Worm (Caenorhabditis elegans) whole organism, young adult: ENCODE measurements around the gene Y57A10C.10.

Experiments
- B0035.1 ChIP-seq: sonication (generic microtip); optimal IDR thresholded peaks from 2 replicates; lab custom pipeline; 2016; ENCODE audit warnings: missing genetic modification characterization, mild to moderate bottlenecking, missing compliant biosample characterization, missing genotype, missing genetic modification reagents
- B0261.1 ChIP-seq: sonication (generic microtip); optimal IDR thresholded peaks from 2 replicates; lab custom pipeline; 2016; ENCODE audit warnings: mild to moderate bottlenecking, missing genetic modification characterization, moderate library complexity, missing compliant biosample characterization
- C06A6.2 ChIP-seq: fragments of 200-800 bp; sonication (Bioruptor generic); conservative IDR thresholded peaks from 2 replicates; pipeline ENCODE4 v1.3.6; 2022; ENCODE audit warnings: missing genetic modification characterization, missing compliant biosample characterization
- D2030.7 ChIP-seq: fragments of 200-800 bp; sonication (Bioruptor generic); IDR thresholded peaks from 2 replicates; pipeline ENCODE4 v1.3.6; 2022; ENCODE audit warnings: missing genetic modification reagents, missing genetic modification characterization, missing compliant biosample characterization
- F23B12.7 ChIP-seq: sonication (generic microtip); optimal IDR thresholded peaks from 2 replicates; lab custom pipeline; 2017; ENCODE audit warnings: missing genetic modification characterization, mild to moderate bottlenecking, missing compliant biosample characterization, antibody characterized with exemption, moderate library complexity; ENCODE audit not compliant: insufficient read depth
- F57A8.1 ChIP-seq: fragments of 200-800 bp; sonication (Bioruptor generic); optimal IDR thresholded peaks from 2 replicates; lab custom pipeline; 2018; ENCODE audit warnings: mild to moderate bottlenecking, missing genetic modification characterization, moderate library complexity, missing compliant biosample characterization
- F57C9.4 ChIP-seq: sonication (generic microtip); optimal IDR thresholded peaks from 2 replicates; lab custom pipeline; 2017; ENCODE audit warnings: mild to moderate bottlenecking, missing genetic modification characterization, missing compliant biosample characterization
- K12H6.12 ChIP-seq: fragments of 200-800 bp; sonication (Bioruptor generic); optimal IDR thresholded peaks from 2 replicates; lab custom pipeline; 2018; ENCODE audit warnings: mild to moderate bottlenecking, missing genetic modification characterization, missing compliant biosample characterization
- T26A5.8 ChIP-seq: sonication (generic microtip); optimal IDR thresholded peaks from 2 replicates; lab custom pipeline; 2016; ENCODE audit warnings: missing genetic modification characterization, missing compliant biosample characterization
- ZK185.1 ChIP-seq: sonication (generic microtip); optimal IDR thresholded peaks from 2 replicates; lab custom pipeline; 2016; ENCODE audit warnings: mild to moderate bottlenecking, missing genetic modification characterization, missing compliant biosample characterization; ENCODE audit not compliant: poor library complexity, severe bottlenecking
- aptf-2 ChIP-seq: fragments of 200-800 bp; sonication (Bioruptor generic); conservative IDR thresholded peaks from 2 replicates; pipeline ENCODE4 v1.3.6; 2022; ENCODE audit warnings: missing genetic modification reagents, missing genetic modification characterization, missing compliant biosample characterization
- aptf-3 ChIP-seq: fragments of 200-800 bp; sonication (Bioruptor generic); IDR thresholded peaks from 2 replicates; pipeline ENCODE4 v1.3.6; 2022; ENCODE audit warnings: missing genetic modification characterization, missing compliant biosample characterization
- attf-6 ChIP-seq: fragments of 200-800 bp; sonication (Bioruptor generic); IDR thresholded peaks from 2 replicates; pipeline ENCODE4 v1.3.6; 2022; ENCODE audit warnings: missing genetic modification reagents, missing genetic modification characterization, missing compliant biosample characterization
- ccch-3 ChIP-seq: fragments of 200-800 bp; sonication (Bioruptor generic); optimal IDR thresholded peaks from 2 replicates; lab custom pipeline; 2018; ENCODE audit warnings: mild to moderate bottlenecking, missing genetic modification characterization, missing compliant biosample characterization
- cebp-1 ChIP-seq, 2 experiments: fragments of 200-800 bp in 1 of 2; sonication (Bioruptor generic) in 1 of 2; sonication (generic microtip) in 1 of 2; IDR thresholded peaks in 1 of 2; optimal IDR thresholded peaks in 1 of 2; 2 replicates each; pipeline versions ENCODE4 v1.3.6 to Lab custom; 2017 to 2022; ENCODE audit warnings: missing compliant biosample characterization in 2 of 2, missing genetic modification characterization in 2 of 2, mild to moderate bottlenecking in 1 of 2, missing genetic modification reagents in 1 of 2, moderate library complexity in 1 of 2
- cebp-2 ChIP-seq: fragments of 200-800 bp; sonication (Bioruptor generic); IDR thresholded peaks from 2 replicates; pipeline ENCODE4 v1.3.6; 2022; ENCODE audit warnings: missing genetic modification characterization, missing compliant biosample characterization
- die-1 ChIP-seq: sonication (generic microtip); optimal IDR thresholded peaks from 2 replicates; lab custom pipeline; 2016; ENCODE audit warnings: missing genotype, mild to moderate bottlenecking, missing genetic modification characterization, missing compliant biosample characterization
- egl-18 ChIP-seq: fragments of 200-800 bp; sonication (Bioruptor generic); IDR thresholded peaks from 2 replicates; pipeline ENCODE4 v1.3.6; 2022; ENCODE audit warnings: missing genetic modification reagents, missing genetic modification characterization, missing compliant biosample characterization
- ets-4 ChIP-seq: fragments of 200-800 bp; sonication (Bioruptor generic); optimal IDR thresholded peaks from 2 replicates; lab custom pipeline; 2018; ENCODE audit warnings: mild to moderate bottlenecking, missing genetic modification characterization, missing compliant biosample characterization
- gei-17 ChIP-seq: fragments of 200-800 bp; sonication (Bioruptor generic); optimal IDR thresholded peaks from 2 replicates; lab custom pipeline; 2018; ENCODE audit warnings: mild to moderate bottlenecking, missing genetic modification characterization, missing compliant biosample characterization
- hlh-12 ChIP-seq: sonication (generic microtip); optimal IDR thresholded peaks from 2 replicates; lab custom pipeline; 2016; ENCODE audit warnings: missing genetic modification characterization, missing compliant biosample characterization
- let-607 ChIP-seq, 2 experiments: fragments of 200-800 bp in 1 of 2; sonication (Bioruptor generic) in 1 of 2; sonication (generic microtip) in 1 of 2; optimal IDR thresholded peaks; 2 replicates each; lab custom pipeline; 2016 to 2018; ENCODE audit warnings: mild to moderate bottlenecking in 2 of 2, missing compliant biosample characterization in 2 of 2, missing genetic modification characterization in 2 of 2, moderate library complexity in 2 of 2, missing genotype in 1 of 2
- lin-26 ChIP-seq: fragments of 200-800 bp; sonication (Bioruptor generic); IDR thresholded peaks from 2 replicates; pipeline ENCODE4 v1.3.6; 2022; ENCODE audit warnings: missing genetic modification reagents, missing genetic modification characterization, missing compliant biosample characterization
- lin-54 ChIP-seq: fragments of 200-800 bp; sonication (Bioruptor generic); optimal IDR thresholded peaks from 2 replicates; lab custom pipeline; 2018; ENCODE audit warnings: mild to moderate bottlenecking, missing genetic modification characterization, missing compliant biosample characterization
- lir-1 ChIP-seq: fragments of 200-800 bp; sonication (Bioruptor generic); conservative IDR thresholded peaks from 2 replicates; pipeline ENCODE4 v1.3.6; 2022; ENCODE audit warnings: missing genetic modification reagents, missing genetic modification characterization, missing compliant biosample characterization
- lsy-27 ChIP-seq: sonication (generic microtip); optimal IDR thresholded peaks from 2 replicates; lab custom pipeline; 2017; ENCODE audit warnings: missing genetic modification characterization, mild to moderate bottlenecking, missing compliant biosample characterization, antibody characterized with exemption, missing genotype, borderline replicate concordance; ENCODE audit not compliant: insufficient read depth
- madf-10 ChIP-seq: sonication (generic microtip); optimal IDR thresholded peaks from 2 replicates; lab custom pipeline; 2016; ENCODE audit warnings: mild to moderate bottlenecking, missing genetic modification characterization, missing compliant biosample characterization
- nhr-179 ChIP-seq: sonication (generic microtip); optimal IDR thresholded peaks from 2 replicates; lab custom pipeline; 2016; ENCODE audit warnings: mild to moderate bottlenecking, missing genetic modification characterization, missing compliant biosample characterization
- nhr-80 ChIP-seq: sonication (generic microtip); optimal IDR thresholded peaks from 2 replicates; lab custom pipeline; 2016; ENCODE audit warnings: missing genetic modification characterization, missing compliant biosample characterization
- rec-8 ChIP-seq, 2 experiments: sonication (generic microtip); optimal IDR thresholded peaks; 2 replicates each; lab custom pipeline; 2016; ENCODE audit warnings: mild to moderate bottlenecking in 2 of 2, missing genetic modification characterization in 2 of 2, missing genetic modification reagents in 2 of 2, missing genotype in 2 of 2, missing biosample characterization in 1 of 2, missing compliant biosample characterization in 1 of 2, moderate library complexity in 1 of 2
- sdz-38 ChIP-seq: sonication (generic microtip); optimal IDR thresholded peaks from 2 replicates; lab custom pipeline; 2016; ENCODE audit warnings: missing genotype, missing genetic modification characterization, missing compliant biosample characterization
- somi-1 ChIP-seq: fragments of 200-800 bp; sonication (Bioruptor generic); optimal IDR thresholded peaks from 2 replicates; lab custom pipeline; 2018; ENCODE audit warnings: mild to moderate bottlenecking, missing genetic modification characterization, missing compliant biosample characterization
- tbp1 ChIP-seq: fragments of 200-800 bp; sonication (Bioruptor generic); optimal IDR thresholded peaks from 2 replicates; lab custom pipeline; 2018; ENCODE audit warnings: mild to moderate bottlenecking, missing genetic modification characterization, missing compliant biosample characterization
- zfh-2 ChIP-seq: fragments of 200-800 bp; sonication (Bioruptor generic); conservative IDR thresholded peaks from 2 replicates; pipeline ENCODE4 v1.3.6; 2022; ENCODE audit warnings: missing genetic modification reagents, missing genetic modification characterization, missing compliant biosample characterization
- zim-3 ChIP-seq: sonication (generic microtip); optimal IDR thresholded peaks from 2 replicates; lab custom pipeline; 2017; ENCODE audit warnings: mild to moderate bottlenecking, missing genetic modification characterization, moderate library complexity, missing compliant biosample characterization
- ztf-18 ChIP-seq: sonication (generic microtip); optimal IDR thresholded peaks from 2 replicates; lab custom pipeline; 2016; ENCODE audit warnings: missing genotype, mild to moderate bottlenecking, missing genetic modification characterization, missing compliant biosample characterization
- ztf-26 ChIP-seq: sonication (generic microtip); optimal IDR thresholded peaks from 2 replicates; lab custom pipeline; 2017; ENCODE audit warnings: missing genetic modification characterization, missing compliant biosample characterization

Y57A10C.10 gene

ce11 chrII:12425644-12426222 is 15.3 kb downstream of the Y57A10C.10 start, which contains the start of gene daf-22:
Gene daf-22 (minus strand): TSS chrII:12425694.
- no peak for TF ChIP-seq F57C9.4 (tag; lab: Kevin White, UChicago)
- TF ChIP-seq nhr-80 (tag; lab: Kevin White, UChicago), result peak; percentile 78
- no peak for TF ChIP-seq B0261.1 (tag; lab: Kevin White, UChicago)
- TF ChIP-seq gei-17 (GFP tag; lab: Kevin White, UChicago), result no peak
- TF ChIP-seq let-607 (tag; optimal IDR thresholded peaks at IDR 0.05; lab: Kevin White, UChicago), result peak in 1 of 2 experiments; percentile 23

DNA sequence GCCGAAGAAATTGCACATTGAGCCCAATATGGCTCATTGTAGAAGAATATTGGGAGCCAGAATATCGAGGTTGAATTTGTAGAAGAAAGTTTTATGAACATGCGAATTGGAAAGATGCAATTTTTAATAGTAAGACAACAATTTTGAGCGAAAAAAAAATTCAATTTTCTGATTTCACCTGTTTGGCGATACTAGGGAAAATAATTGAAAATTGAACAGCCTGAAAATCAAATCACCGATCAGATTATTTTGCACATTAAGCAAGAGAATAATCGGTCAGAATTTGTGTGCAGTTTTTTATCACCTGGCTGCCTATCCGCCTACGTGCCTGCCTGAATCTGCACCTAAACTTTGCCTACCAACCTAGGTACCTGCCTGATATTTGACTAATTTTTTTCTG is 20.6 kb downstream of the Y57A10C.10 start, which contains the start of gene sre-26:
Gene sre-26 (minus strand): TSS at position 101 of the 400 bp plus-strand sequence.
- TF ChIP-seq B0035.1 (tag; lab: Kevin White, UChicago) (no peak), aptf-2 (no peak), sdz-38 (tag; lab: Kevin White, UChicago) (no peak), gei-17 (GFP tag; lab: Kevin White, UChicago) (no peak), die-1 (tag; lab: Kevin White, UChicago) (no peak)

ce11 chrII:12417996-12418395 is 23.1 kb downstream of the Y57A10C.10 start:
- no peak for TF ChIP-seq aptf-3 (GFP tag; lab: Robert Waterston, UW)
- no peak for TF ChIP-seq cebp-1 (GFP tag; IDR thresholded peaks at IDR 0.05; lab: Robert Waterston, UW)
- TF ChIP-seq cebp-1 (tag; optimal IDR thresholded peaks at IDR 0.05; lab: Kevin White, UChicago), result no peak
- TF ChIP-seq ztf-26 (tag; lab: Kevin White, UChicago), result no peak
- no peak for TF ChIP-seq D2030.7 (GFP tag; lab: Robert Waterston, UW)
- no peak for TF ChIP-seq somi-1
- no peak for TF ChIP-seq madf-10 (tag; lab: Kevin White, UChicago)
- no peak for TF ChIP-seq lir-1 (GFP tag; lab: Robert Waterston, UW)
- TF ChIP-seq cebp-2 (GFP tag; lab: Robert Waterston, UW), result no peak
- no peak for TF ChIP-seq ztf-18 (tag; lab: Kevin White, UChicago)
- no peak for TF ChIP-seq F57A8.1

ce11 chrII:12417514-12417913 is 23.6 kb downstream of the Y57A10C.10 start, which contains the start of gene sre-27:
Gene sre-27 (minus strand): TSS chrII:12417614.
- TF ChIP-seq ets-4 (GFP tag; lab: Kevin White, UChicago), result no peak
- no peak for TF ChIP-seq C06A6.2 (GFP tag; lab: Robert Waterston, UW)
- TF ChIP-seq lin-54 (GFP tag; lab: Kevin White, UChicago), result no peak
- TF ChIP-seq aptf-3 (GFP tag; lab: Robert Waterston, UW), result no peak
- TF ChIP-seq tbp1, result no peak
- no peak for TF ChIP-seq nhr-179 (tag; lab: Kevin White, UChicago)
- TF ChIP-seq hlh-12 (tag; lab: Kevin White, UChicago), result no peak
- TF ChIP-seq nhr-80 (tag; lab: Kevin White, UChicago), result no peak

DNA sequence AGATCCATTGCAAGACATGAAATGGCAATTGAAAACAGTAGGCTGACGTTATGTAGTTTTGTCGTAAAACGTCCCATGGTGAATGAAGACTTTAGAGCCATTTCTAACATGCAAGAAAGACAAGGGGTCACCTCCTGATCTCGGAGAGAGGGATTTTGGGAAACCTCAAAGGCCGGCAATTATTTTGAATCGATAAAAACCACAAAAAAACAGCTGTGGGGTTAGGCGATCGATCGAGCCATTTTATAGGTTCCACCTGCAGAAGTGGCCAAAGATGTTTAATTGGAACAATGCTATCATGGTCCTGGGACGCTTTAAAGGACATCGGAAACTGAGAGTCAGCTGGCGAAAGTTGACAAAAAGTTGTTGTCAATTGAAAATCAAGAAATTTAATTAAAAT is 26.3 kb downstream of the Y57A10C.10 start, which contains the start of gene Y57A10C.11:
Gene Y57A10C.11 (minus strand): TSS at position 101 of the 400 bp plus-strand sequence.
- no peak for TF ChIP-seq zim-3
- no peak for TF ChIP-seq T26A5.8 (tag; lab: Kevin White, UChicago)
- TF ChIP-seq F23B12.7 (tag; lab: Kevin White, UChicago), result no peak
- no peak for TF ChIP-seq rec-8 (tag; optimal IDR thresholded peaks at IDR 0.05; lab: Kevin White, UChicago)
- no peak for TF ChIP-seq egl-18 (GFP tag; lab: Robert Waterston, UW)
- no peak for TF ChIP-seq ZK185.1 (tag; lab: Kevin White, UChicago)
- TF ChIP-seq die-1 (tag; lab: Kevin White, UChicago), result no peak
- TF ChIP-seq lsy-27 (tag; lab: Kevin White, UChicago), result no peak
- no peak for TF ChIP-seq K12H6.12 (tag; lab: Kevin White, UChicago)
- no peak for TF ChIP-seq attf-6
- TF ChIP-seq zfh-2 (GFP tag; lab: Robert Waterston, UW), result no peak
- TF ChIP-seq ccch-3 (GFP tag; lab: Kevin White, UChicago), result no peak
- no peak for TF ChIP-seq aptf-2
- no peak for TF ChIP-seq lin-26 (GFP tag; lab: Robert Waterston, UW)
